Worm (Caenorhabditis elegans) whole organism, mixed stage, embryonic: Measurements from ENCODE around the gene F21C10.10.
A peak's percentile ranks its signal among the peaks of the same experiment; 100 is the strongest.

Experiments used
- M03D4.4 ChIP-seq: sonication (generic microtip); optimal IDR thresholded peaks from 2 replicates; lab custom pipeline; 2017; ENCODE audit warnings: mild to moderate bottlenecking, missing genetic modification characterization, missing compliant biosample characterization
- bed-3 ChIP-seq: fragments of 200-800 bp; sonication (Bioruptor generic); optimal IDR thresholded peaks from 3 replicates; lab custom pipeline; 2018; ENCODE audit warnings: mild to moderate bottlenecking, missing genetic modification characterization, moderate library complexity, missing compliant biosample characterization
- blmp-1 ChIP-seq: fragments of 150-350 bp; optimal IDR thresholded peaks from 2 replicates; lab custom pipeline; 2014; ENCODE audit warnings: missing biosample characterization, missing genetic modification characterization
- ceh-39 ChIP-seq: fragments of 150-350 bp; optimal IDR thresholded peaks from 2 replicates; lab custom pipeline; 2014; ENCODE audit warnings: missing biosample characterization, missing genetic modification characterization
- ceh-43 ChIP-seq: fragments of 200-800 bp; sonication (Bioruptor generic); optimal IDR thresholded peaks from 2 replicates; lab custom pipeline; 2018; ENCODE audit warnings: mild to moderate bottlenecking, missing genetic modification characterization, moderate library complexity, missing compliant biosample characterization
- ces-1 ChIP-seq: fragments of 150-350 bp; optimal IDR thresholded peaks from 2 replicates; lab custom pipeline; 2014; ENCODE audit warnings: missing biosample characterization, missing genetic modification reagents, missing genetic modification characterization
- cnd-1 ChIP-seq: fragments of 200-800 bp; sonication (Bioruptor generic); optimal IDR thresholded peaks from 2 replicates; lab custom pipeline; 2018; ENCODE audit warnings: mild to moderate bottlenecking, missing genetic modification characterization, missing compliant biosample characterization
- drap-1 ChIP-seq: fragments of 200-800 bp; sonication (Bioruptor generic); optimal IDR thresholded peaks from 3 replicates; lab custom pipeline; 2018; ENCODE audit warnings: mild to moderate bottlenecking, missing genetic modification characterization, missing compliant biosample characterization
- elt-1 ChIP-seq: sonication (generic microtip); optimal IDR thresholded peaks from 2 replicates; lab custom pipeline; 2017; ENCODE audit warnings: missing genetic modification characterization, mild to moderate bottlenecking, missing compliant biosample characterization, antibody characterized with exemption, moderate library complexity, borderline replicate concordance; ENCODE audit not compliant: insufficient read depth
- flh-1 ChIP-seq: fragments of 200-800 bp; sonication (Bioruptor generic); optimal IDR thresholded peaks from 2 replicates; lab custom pipeline; 2018; ENCODE audit warnings: mild to moderate bottlenecking, missing genetic modification characterization, moderate library complexity, missing compliant biosample characterization
- hlh-1 ChIP-seq: fragments of 150-350 bp; optimal IDR thresholded peaks from 2 replicates; lab custom pipeline; 2014; ENCODE audit warnings: missing biosample characterization, missing genetic modification reagents, missing genetic modification characterization
- lin-13 ChIP-seq: fragments of 150-350 bp; optimal IDR thresholded peaks from 2 replicates; lab custom pipeline; 2014; ENCODE audit warnings: missing biosample characterization, missing genetic modification characterization
- lin-32 ChIP-seq: fragments of 200-800 bp; sonication (Bioruptor generic); optimal IDR thresholded peaks from 2 replicates; lab custom pipeline; 2018; ENCODE audit warnings: mild to moderate bottlenecking, missing genetic modification characterization, missing compliant biosample characterization
- lsy-2 ChIP-seq: fragments of 150-350 bp; optimal IDR thresholded peaks from 2 replicates; lab custom pipeline; 2014; ENCODE audit warnings: missing biosample characterization, missing genetic modification characterization
- mep-1 ChIP-seq: fragments of 150-350 bp; optimal IDR thresholded peaks from 2 replicates; lab custom pipeline; 2017; ENCODE audit warnings: missing biosample characterization, missing genetic modification reagents, missing genetic modification characterization, inconsistent platforms
- mls-2 ChIP-seq: sonication (generic microtip); optimal IDR thresholded peaks from 2 replicates; lab custom pipeline; 2016; ENCODE audit warnings: mild to moderate bottlenecking, missing genetic modification characterization, moderate library complexity, missing compliant biosample characterization
- nhr-12 ChIP-seq: fragments of 150-350 bp; optimal IDR thresholded peaks from 2 replicates; lab custom pipeline; 2014; ENCODE audit warnings: missing biosample characterization, missing genetic modification characterization
- nhr-2 ChIP-seq: fragments of 150-350 bp; optimal IDR thresholded peaks from 2 replicates; lab custom pipeline; 2014; ENCODE audit warnings: missing biosample characterization, missing genetic modification characterization
- nhr-237 ChIP-seq: fragments of 150-350 bp; optimal IDR thresholded peaks from 2 replicates; lab custom pipeline; 2014; ENCODE audit warnings: missing biosample characterization, missing genetic modification characterization
- nhr-28 ChIP-seq: fragments of 150-350 bp; optimal IDR thresholded peaks from 2 replicates; lab custom pipeline; 2014; ENCODE audit warnings: missing biosample characterization, missing genetic modification characterization
- nhr-76 ChIP-seq: sonication (generic microtip); optimal IDR thresholded peaks from 2 replicates; lab custom pipeline; 2017; ENCODE audit warnings: missing biosample characterization, missing genetic modification characterization
- pha-4 ChIP-seq: fragments of 150-350 bp; optimal IDR thresholded peaks from 2 replicates; lab custom pipeline; 2018; ENCODE audit warnings: missing biosample characterization, missing genetic modification reagents, missing genetic modification characterization
- sem-2 ChIP-seq: fragments of 200-800 bp; sonication (Bioruptor generic); optimal IDR thresholded peaks from 2 replicates; lab custom pipeline; 2018; ENCODE audit warnings: mild to moderate bottlenecking, missing genetic modification characterization, missing compliant biosample characterization
- snpc-4 ChIP-seq: fragments of 150-350 bp; optimal IDR thresholded peaks from 2 replicates; lab custom pipeline; 2014; ENCODE audit warnings: missing biosample characterization, missing genetic modification characterization
- sptf-1 ChIP-seq: sonication (generic microtip); optimal IDR thresholded peaks from 2 replicates; lab custom pipeline; 2017; ENCODE audit warnings: mild to moderate bottlenecking, missing genetic modification characterization, moderate library complexity, missing compliant biosample characterization
- tbx-8 ChIP-seq: fragments of 200-800 bp; sonication (Bioruptor generic); optimal IDR thresholded peaks from 2 replicates; lab custom pipeline; 2018; ENCODE audit warnings: mild to moderate bottlenecking, missing genetic modification characterization, moderate library complexity, missing compliant biosample characterization
- unc-120 ChIP-seq: sonication (generic microtip); optimal IDR thresholded peaks from 2 replicates; lab custom pipeline; 2017; ENCODE audit warnings: missing genetic modification characterization, missing compliant biosample characterization; ENCODE audit not compliant: poor library complexity, severe bottlenecking
- unc-39 ChIP-seq: fragments of 150-350 bp; optimal IDR thresholded peaks from 2 replicates; lab custom pipeline; 2014; ENCODE audit warnings: missing biosample characterization, missing genetic modification characterization
- unc-62 ChIP-seq: fragments of 150-350 bp; optimal IDR thresholded peaks from 2 replicates; lab custom pipeline; 2014; ENCODE audit warnings: missing biosample characterization, missing genetic modification reagents, missing genetic modification characterization
- ztf-11 ChIP-seq: fragments of 150-350 bp; optimal IDR thresholded peaks from 2 replicates; lab custom pipeline; 2014; ENCODE audit warnings: missing biosample characterization, missing genetic modification characterization

Gene F21C10.10

DNA sequence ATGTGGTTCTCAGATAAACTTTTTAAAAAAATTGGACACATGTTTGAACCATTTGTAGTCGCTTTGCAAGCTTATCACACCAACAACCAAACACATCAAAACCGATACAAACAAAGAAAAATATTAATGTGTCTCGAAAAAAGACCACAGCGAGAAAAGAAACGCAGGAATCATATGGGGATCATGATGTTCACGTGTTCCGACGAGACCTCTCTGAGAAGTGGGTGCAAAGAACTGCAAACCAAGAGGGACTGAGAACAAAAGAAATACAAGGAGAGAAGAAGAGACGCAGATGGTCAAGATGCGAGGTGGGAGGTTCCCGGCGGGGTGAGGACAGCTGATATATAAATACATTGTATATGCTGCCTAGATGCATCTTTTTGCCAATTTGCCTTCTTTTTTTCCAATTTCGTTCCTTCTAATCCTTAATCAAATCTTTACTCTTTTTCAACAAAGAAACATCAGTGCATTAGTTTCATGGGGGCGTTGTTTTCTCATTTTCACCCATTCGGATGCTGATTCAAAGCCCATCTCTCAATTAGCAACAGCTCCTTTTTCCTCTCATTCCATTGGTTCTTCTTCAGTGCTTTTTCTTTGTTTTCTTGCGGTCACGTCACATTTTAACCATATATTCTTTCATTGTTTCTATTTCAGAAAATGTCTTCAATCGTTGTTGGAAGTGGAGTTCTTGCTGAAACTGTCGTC is at the start of gene F21C10.10:
F21C10.10 (plus strand) TSS at position 655 of the 705 bp plus-strand sequence.
- TF ChIP-seq bed-3 (GFP tag; lab: Kevin White, UChicago): no peak
- peak; percentile 64 for TF ChIP-seq ces-1 (GFP tag; lab: Kevin White, UChicago)
- TF ChIP-seq M03D4.4 (tag; lab: Kevin White, UChicago): no peak
- no peak for TF ChIP-seq snpc-4 (tag; lab: Kevin White, UChicago)
- TF ChIP-seq mep-1: peak; percentile 62
- TF ChIP-seq sem-2: no peak
- peak; percentile 88 for TF ChIP-seq hlh-1 (tag; lab: Kevin White, UChicago)
- no peak for TF ChIP-seq mls-2 (tag; lab: Kevin White, UChicago)
- no peak for TF ChIP-seq nhr-12
- peak; percentile 28 for TF ChIP-seq lsy-2
- no peak for TF ChIP-seq lin-13 (tag; lab: Kevin White, UChicago)
- peak; percentile 59 for TF ChIP-seq ceh-39
- TF ChIP-seq nhr-2 (tag; lab: Kevin White, UChicago): peak; percentile 72
- TF ChIP-seq lin-32 (GFP tag; lab: Kevin White, UChicago): no peak
- TF ChIP-seq unc-120 (tag; lab: Kevin White, UChicago): peak; percentile 74
- TF ChIP-seq cnd-1: peak; percentile 6
- TF ChIP-seq flh-1: no peak
- peak; percentile 49 for TF ChIP-seq elt-1 (tag; lab: Kevin White, UChicago)
- no peak for TF ChIP-seq nhr-76 (tag; lab: Kevin White, UChicago)
- peak; percentile 87 for TF ChIP-seq unc-62
- peak; percentile 6 for TF ChIP-seq nhr-237 (tag; lab: Kevin White, UChicago)
- no peak for TF ChIP-seq nhr-28 (tag; lab: Kevin White, UChicago)
- peak; percentile 61 for TF ChIP-seq pha-4
- TF ChIP-seq drap-1 (GFP tag; lab: Kevin White, UChicago): peak; percentile 29

- TF ChIP-seq cnd-1: no peak
- no peak for TF ChIP-seq nhr-76 (tag; lab: Kevin White, UChicago)
- no peak for TF ChIP-seq hlh-1 (tag; lab: Kevin White, UChicago)
- no peak for TF ChIP-seq unc-39 (tag; lab: Kevin White, UChicago)
- no peak for TF ChIP-seq snpc-4 (tag; lab: Kevin White, UChicago)
- TF ChIP-seq mep-1: no peak
- TF ChIP-seq blmp-1 (tag; lab: Kevin White, UChicago): no peak
- TF ChIP-seq ceh-43 (GFP tag; lab: Kevin White, UChicago): no peak
Observed at ce11 chrV:9047555-9048049, 48.5 kb upstream of the F21C10.10 start, which contains the start of gene C25E10.17. Gene C25E10.17, minus strand, starts transcription at chrV:9047605.

DNA sequence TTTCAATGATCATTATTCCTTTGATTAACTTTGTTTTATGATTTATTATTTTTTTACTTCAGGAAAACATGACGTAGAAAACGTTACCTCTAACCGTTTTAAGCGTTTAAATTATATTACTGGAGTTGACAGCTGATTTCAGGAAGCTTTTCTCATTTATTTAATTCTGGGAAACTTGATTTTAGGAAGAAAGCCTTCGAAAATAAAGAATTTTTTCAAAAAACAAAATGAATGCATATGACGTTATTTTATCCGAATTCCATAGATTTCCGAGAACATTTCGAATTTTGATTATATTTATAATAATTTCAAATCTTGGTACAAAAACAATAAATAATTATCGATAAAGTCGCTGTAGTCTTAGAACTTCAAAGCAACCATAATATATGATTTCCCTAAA is 46.8 kb upstream of the F21C10.10 start:
- TF ChIP-seq blmp-1 (tag; lab: Kevin White, UChicago) (no peak), hlh-1 (tag; lab: Kevin White, UChicago) (no peak), M03D4.4 (tag; lab: Kevin White, UChicago) (no peak), sem-2 (no peak), lin-13 (tag; lab: Kevin White, UChicago) (no peak), lsy-2 (no peak), unc-62 (no peak), ztf-11 (tag; lab: Kevin White, UChicago) (no peak), cnd-1 (no peak), tbx-8 (no peak), snpc-4 (tag; lab: Kevin White, UChicago) (no peak), bed-3 (GFP tag; lab: Kevin White, UChicago) (no peak), mls-2 (tag; lab: Kevin White, UChicago) (no peak), pha-4 (no peak), nhr-237 (tag; lab: Kevin White, UChicago) (no peak), lin-32 (GFP tag; lab: Kevin White, UChicago) (no peak), nhr-76 (tag; lab: Kevin White, UChicago) (no peak), ceh-39 (no peak)

DNA sequence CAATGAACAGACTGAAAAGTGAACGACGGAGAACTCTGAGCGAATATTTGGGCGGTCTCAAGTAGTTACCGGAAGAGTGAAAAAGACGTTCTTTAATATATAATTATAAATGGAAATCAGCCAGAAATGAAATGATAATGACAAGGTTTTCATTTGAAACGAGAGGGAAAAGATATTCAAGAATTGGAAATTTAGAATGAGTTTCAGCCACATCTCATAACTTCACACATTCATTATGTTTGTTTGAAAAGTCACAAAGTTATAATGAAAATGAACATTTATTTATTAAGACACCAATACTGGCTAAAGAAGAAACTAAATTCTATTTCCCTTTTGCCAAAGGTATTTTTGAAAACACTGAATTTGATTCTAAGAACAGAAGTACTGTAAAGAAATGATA is 45.0 kb upstream of the F21C10.10 start, which contains the start of gene C25E10.7:
C25E10.7 (minus strand) TSS at position 101 of the 400 bp plus-strand sequence.
- TF ChIP-seq blmp-1 (tag; lab: Kevin White, UChicago) (no peak), drap-1 (GFP tag; lab: Kevin White, UChicago) (no peak), hlh-1 (tag; lab: Kevin White, UChicago) (no peak), M03D4.4 (tag; lab: Kevin White, UChicago) (no peak), lin-32 (GFP tag; lab: Kevin White, UChicago) (no peak), ceh-39 (no peak), lsy-2 (no peak), ces-1 (GFP tag; lab: Kevin White, UChicago) (no peak), lin-13 (tag; lab: Kevin White, UChicago) (no peak), nhr-76 (tag; lab: Kevin White, UChicago) (no peak), tbx-8 (no peak), cnd-1 (no peak), sptf-1 (tag; lab: Kevin White, UChicago) (no peak), nhr-28 (tag; lab: Kevin White, UChicago) (no peak), nhr-2 (tag; lab: Kevin White, UChicago) (no peak), nhr-237 (tag; lab: Kevin White, UChicago) (no peak), flh-1 (no peak), ztf-11 (tag; lab: Kevin White, UChicago) (no peak)
- TF ChIP-seq, all 35 proteins: peak for 0
